Fruit fly (Drosophila melanogaster) whole organism, prepupa: ENCODE measurements around the gene CG32683.

ENCODE experiments used
- Blimp-1 ChIP-seq: fragments of 200-800 bp; sonication (Bioruptor generic); optimal IDR thresholded peaks from 3 replicates; lab custom pipeline; 2017; ENCODE audit warnings: missing biosample characterization, missing genetic modification characterization, mild to moderate bottlenecking, moderate library complexity, missing genetic modification reagents
- CG32006 ChIP-seq: fragments of 200-800 bp; sonication (Bioruptor generic); optimal IDR thresholded peaks from 3 replicates; lab custom pipeline; 2017; ENCODE audit warnings: missing biosample characterization, mild to moderate bottlenecking, missing genetic modification characterization
- CG6163 ChIP-seq: fragments of 200-800 bp; sonication (Bioruptor generic); IDR thresholded peaks from 3 replicates; pipeline ENCODE4 v1.3.6; 2022; ENCODE audit warnings: missing biosample characterization, missing genetic modification characterization
- CG6808 ChIP-seq: fragments of 200-800 bp; sonication (Bioruptor generic); optimal IDR thresholded peaks from 3 replicates; lab custom pipeline; 2017; ENCODE audit warnings: missing biosample characterization, missing genetic modification characterization, mild to moderate bottlenecking, moderate library complexity, missing genetic modification reagents
- CG8632 ChIP-seq: fragments of 200-800 bp; sonication (Bioruptor generic); optimal IDR thresholded peaks from 3 replicates; lab custom pipeline; 2016; ENCODE audit warnings: missing biosample characterization, missing genetic modification characterization
- Lpt ChIP-seq: fragments of 200-800 bp; sonication (Bioruptor generic); optimal IDR thresholded peaks from 3 replicates; lab custom pipeline; 2016; ENCODE audit warnings: missing biosample characterization, missing genetic modification characterization
- Met ChIP-seq: fragments of 200-800 bp; sonication (Bioruptor generic); optimal IDR thresholded peaks from 3 replicates; lab custom pipeline; 2016; ENCODE audit warnings: missing biosample characterization, missing genetic modification characterization
- Sox102F ChIP-seq: fragments of 200-800 bp; sonication (Bioruptor generic); optimal IDR thresholded peaks from 2 replicates; lab custom pipeline; 2016; ENCODE audit warnings: missing biosample characterization, mild to moderate bottlenecking, missing genetic modification characterization
- cyc ChIP-seq: fragments of 200-800 bp; sonication (Bioruptor generic); optimal IDR thresholded peaks from 3 replicates; lab custom pipeline; 2016; ENCODE audit warnings: missing biosample characterization, missing genetic modification characterization
- fd85E ChIP-seq: fragments of 200-800 bp; sonication (Bioruptor generic); optimal IDR thresholded peaks from 3 replicates; lab custom pipeline; 2016; ENCODE audit warnings: missing biosample characterization, missing genetic modification characterization
- svp ChIP-seq: fragments of 200-800 bp; sonication (Bioruptor generic); peaks from one replicate; lab custom pipeline; 2016; ENCODE audit warnings: missing biosample characterization, missing genetic modification characterization
- topi ChIP-seq: fragments of 200-800 bp; sonication (Bioruptor generic); optimal IDR thresholded peaks from 3 replicates; lab custom pipeline; 2016; ENCODE audit warnings: missing biosample characterization, missing genetic modification characterization

DNA sequence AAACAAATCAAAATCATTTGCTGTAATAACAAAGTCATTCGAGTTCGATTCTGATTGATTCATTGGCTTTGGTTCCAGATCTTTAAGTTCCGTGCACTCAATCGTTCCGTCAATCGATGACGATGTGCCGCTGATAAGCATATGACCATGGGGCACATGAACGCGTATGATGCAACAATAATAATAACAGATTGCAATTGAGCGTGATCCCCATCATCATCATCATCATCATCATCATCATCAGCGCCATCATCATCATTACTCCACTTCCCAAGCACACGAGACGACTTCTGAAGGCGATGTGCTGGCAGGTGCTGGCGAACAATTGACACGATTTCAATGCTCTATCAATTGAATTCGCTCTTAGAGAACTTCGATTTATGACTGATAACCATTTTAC, 41.6 kb upstream of the CG32683 start:
- TF ChIP-seq CG6163 (GFP tag; lab: Robert Waterston, UW) (no peak), topi (GFP tag; lab: Kevin White, UChicago) (no peak), svp (GFP tag; lab: Kevin White, UChicago) (peak; percentile 80), CG32006 (GFP tag; lab: Kevin White, UChicago) (no peak), CG6808 (GFP tag; lab: Kevin White, UChicago) (no peak), fd85E (GFP tag; lab: Kevin White, UChicago) (no peak), Blimp-1 (GFP tag; lab: Kevin White, UChicago) (no peak), Sox102F (no peak), CG8632 (no peak), cyc (GFP tag; lab: Kevin White, UChicago) (no peak), Met (GFP tag; lab: Kevin White, UChicago) (no peak), Lpt (GFP tag; lab: Kevin White, UChicago) (no peak)
